Fruit fly (Drosophila melanogaster) whole organism, embryonic: ENCODE measurements around the gene CG13088.

Source experiments
- CG10274 ChIP-seq: fragments of 200-800 bp; sonication (Bioruptor generic); optimal IDR thresholded peaks from 3 replicates; lab custom pipeline; 2017; ENCODE audit warnings: missing biosample characterization, mild to moderate bottlenecking, missing genetic modification characterization
- CG2889 ChIP-seq: fragments of 200-800 bp; sonication (Bioruptor generic); IDR thresholded peaks from 3 replicates; pipeline ENCODE4 v1.3.6; 2022; ENCODE audit warnings: missing biosample characterization, missing genetic modification characterization
- CG9797 ChIP-seq: fragments of 200-800 bp; sonication (Bioruptor generic); optimal IDR thresholded peaks from 3 replicates; lab custom pipeline; 2018; ENCODE audit warnings: missing biosample characterization, mild to moderate bottlenecking, missing genetic modification characterization
- CG9932 ChIP-seq: fragments of 200-800 bp; sonication (Bioruptor generic); IDR thresholded peaks from 2 replicates; pipeline ENCODE4 v1.3.6; 2022; ENCODE audit warnings: missing biosample characterization, missing genetic modification characterization
- Dll ChIP-seq: fragments of 200-800 bp; sonication (Bioruptor generic); IDR thresholded peaks from 4 replicates; pipeline ENCODE4 v1.3.6; 2022; ENCODE audit warnings: missing biosample characterization, missing genetic modification characterization; ENCODE audit not compliant: partially characterized antibody
- H2.0 ChIP-seq: fragments of 200-800 bp; sonication (Bioruptor generic); IDR thresholded peaks from 2 replicates; pipeline ENCODE4 v1.3.6; 2022; ENCODE audit warnings: missing biosample characterization, missing genetic modification characterization
- HLH3B ChIP-seq: fragments of 200-800 bp; sonication (Bioruptor generic); IDR thresholded peaks from 2 replicates; pipeline ENCODE4 v1.3.6; 2022; ENCODE audit warnings: missing biosample characterization, missing genetic modification characterization
- amos ChIP-seq: fragments of 200-800 bp; sonication (Bioruptor generic); IDR thresholded peaks from 2 replicates; pipeline ENCODE4 v1.3.6; 2022; ENCODE audit warnings: missing biosample characterization, missing genetic modification characterization; ENCODE audit not compliant: partially characterized antibody
- ci ChIP-seq: fragments of 200-800 bp; sonication (Bioruptor generic); IDR thresholded peaks from 3 replicates; pipeline ENCODE4 v1.3.6; 2022; ENCODE audit warnings: missing biosample characterization, missing genetic modification characterization
- gro ChIP-seq: fragments of 200-800 bp; sonication (Bioruptor generic); optimal IDR thresholded peaks from 2 replicates; lab custom pipeline; 2016; ENCODE audit warnings: missing biosample characterization, missing genetic modification characterization
- jigr1 ChIP-seq: fragments of 200-800 bp; sonication (Bioruptor generic); IDR thresholded peaks from 3 replicates; pipeline ENCODE4 v1.3.6; 2022; ENCODE audit warnings: missing biosample characterization, missing genetic modification characterization
- lab ChIP-seq: fragments of 200-800 bp; sonication (Bioruptor generic); optimal IDR thresholded peaks from 3 replicates; lab custom pipeline; 2017; ENCODE audit warnings: missing biosample characterization, missing genetic modification characterization, mild to moderate bottlenecking, moderate library complexity, missing genetic modification reagents
- tio ChIP-seq: fragments of 200-800 bp; sonication (Bioruptor generic); optimal IDR thresholded peaks from 2 replicates; lab custom pipeline; 2017; ENCODE audit warnings: missing biosample characterization, missing genetic modification characterization, inconsistent platforms
- ttk ChIP-seq: fragments of 200-800 bp; sonication (Bioruptor generic); IDR thresholded peaks from 2 replicates; pipeline ENCODE4 v2.1.2; 2022; ENCODE audit warnings: missing biosample characterization, missing genetic modification characterization

DNA sequence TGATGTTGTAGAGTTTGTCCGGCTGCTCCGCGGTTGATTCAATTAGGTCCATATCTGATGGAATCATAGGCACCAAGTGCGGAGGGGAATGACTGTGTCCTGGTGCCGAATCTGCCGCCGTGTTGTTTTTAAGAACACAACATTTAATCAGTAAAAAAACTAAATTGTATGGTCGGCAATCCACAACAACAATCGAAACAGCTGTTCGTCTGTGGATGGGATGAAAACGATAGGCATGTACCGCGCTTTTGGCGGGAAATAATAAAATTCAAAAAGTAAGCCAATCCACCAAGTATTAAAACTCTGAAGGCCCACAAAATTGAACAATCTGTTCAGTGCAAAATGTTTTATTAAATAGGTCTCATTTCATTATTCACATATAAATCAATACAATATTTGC lies 39.4 kb upstream of the CG13088 start, which contains the start of gene Aasdh:
- TF ChIP-seq jigr1 (GFP tag; lab: Robert Waterston, UW) (no peak), gro (GFP tag; lab: Kevin White, UChicago) (no peak), CG9932 (GFP tag; lab: Robert Waterston, UW) (no peak), CG10274 (GFP tag; lab: Kevin White, UChicago) (no peak), CG9797 (GFP tag; lab: Kevin White, UChicago) (no peak), tio (GFP tag; lab: Kevin White, UChicago) (no peak), lab (GFP tag; lab: Kevin White, UChicago) (no peak), amos (GFP tag; lab: Robert Waterston, UW) (no peak), Dll (no peak), ci (GFP tag; lab: Robert Waterston, UW) (no peak), CG2889 (GFP tag; lab: Robert Waterston, UW) (no peak), H2.0 (no peak), ttk (no peak), HLH3B (GFP tag; lab: Robert Waterston, UW) (no peak)
